Worm (Caenorhabditis elegans): ENCODE results near the gene Y1A5A.1.
A peak's percentile ranks its signal among the peaks of the same experiment; 100 is the strongest.

Y1A5A.1 gene

ce11 chrIII:3953235-3953634 is 33.2 kb downstream of the Y1A5A.1 start (continued):
- TF ChIP-seq unc-130 (GFP tag; optimal IDR thresholded peaks at IDR 0.05): no peak
- TF ChIP-seq hlh-26 (GFP tag; conservative IDR thresholded peaks at IDR 0.05): no peak
- TF ChIP-seq athp-1 (tag; optimal IDR thresholded peaks at IDR 0.05): no peak
- TF ChIP-seq sea-2 (GFP tag; IDR thresholded peaks at IDR 0.05): no peak
- peak; percentile 71 for TF ChIP-seq somi-1 (GFP tag; optimal IDR thresholded peaks at IDR 0.05)
- TF ChIP-seq Y53G8AR.9 (GFP tag; conservative IDR thresholded peaks at IDR 0.05): 0 out of 2 replicates have a peak, but pooled peaks have one; percentile 22
- TF ChIP-seq sdz-38 (tag; optimal IDR thresholded peaks at IDR 0.05): no peak
- TF ChIP-seq Y67H2A.10 (GFP tag; conservative IDR thresholded peaks at IDR 0.05): no peak; the same call in 1 of the 2 replicates
- TF ChIP-seq attf-5 (GFP tag; optimal IDR thresholded peaks at IDR 0.05): peak; percentile 79
- no peak for TF ChIP-seq akir-1 (GFP tag; optimal IDR thresholded peaks at IDR 0.05)
- TF ChIP-seq lin-26 (GFP tag; IDR thresholded peaks at IDR 0.05): no peak
- no peak for TF ChIP-seq madf-3 (GFP tag; IDR thresholded peaks at IDR 0.05)
- 0 out of 2 replicates have a peak, but pooled peaks have one; percentile 29 for TF ChIP-seq attf-3 (GFP tag; conservative IDR thresholded peaks at IDR 0.05)
- no peak for TF ChIP-seq lsy-27 (tag; optimal IDR thresholded peaks at IDR 0.05; ENCODE audit: borderline replicate concordance, insufficient read depth)
- TF ChIP-seq ztf-26 (tag; optimal IDR thresholded peaks at IDR 0.05): peak; percentile 29
- no peak for TF ChIP-seq ceh-100 (GFP tag; IDR thresholded peaks at IDR 0.05)
- no peak for TF ChIP-seq T07F8.4 (tag; optimal IDR thresholded peaks at IDR 0.05)
- TF ChIP-seq nfya-1 (tag; optimal IDR thresholded peaks at IDR 0.05; ENCODE audit: borderline replicate concordance, insufficient read depth): no peak
- no peak for TF ChIP-seq mes-4 (tag; optimal IDR thresholded peaks at IDR 0.05)
- TF ChIP-seq mcd-1 (GFP tag; IDR thresholded peaks at IDR 0.05): no peak
- TF ChIP-seq egl-18 (GFP tag; IDR thresholded peaks at IDR 0.05): no peak
- TF ChIP-seq dpl-1 (GFP tag; optimal IDR thresholded peaks at IDR 0.05): no peak
- TF ChIP-seq ama-1 (optimal IDR thresholded peaks at IDR 0.05): no peak
- TF ChIP-seq ama-1 (GFP tag; optimal IDR thresholded peaks at IDR 0.05): no peak
- TF ChIP-seq nfyb-1 (GFP tag; IDR thresholded peaks at IDR 0.05): no peak
- peak; percentile 69; the same call in 1 of the 2 replicates for TF ChIP-seq Y95B8A.8 (GFP tag; IDR thresholded peaks at IDR 0.05)
- TF ChIP-seq egrh-3 (GFP tag; IDR thresholded peaks at IDR 0.05): no peak; the same call in 1 of the 2 replicates
- no peak for TF ChIP-seq nhr-90 (tag; optimal IDR thresholded peaks at IDR 0.05)
- TF ChIP-seq rcor-1 (GFP tag; IDR thresholded peaks at IDR 0.05): no peak
- TF ChIP-seq madf-10 (tag; optimal IDR thresholded peaks at IDR 0.05): no peak
- no peak for TF ChIP-seq xnd-1 (tag; optimal IDR thresholded peaks at IDR 0.05)
- TF ChIP-seq ceh-58 (GFP tag; IDR thresholded peaks at IDR 0.05): no peak
- TF ChIP-seq sptf-2 (GFP tag; optimal IDR thresholded peaks at IDR 0.05): no peak
- TF ChIP-seq him-1 (tag; optimal IDR thresholded peaks at IDR 0.05): no peak
- TF ChIP-seq ceh-40 (GFP tag; IDR thresholded peaks at IDR 0.05): no peak
- no peak for TF ChIP-seq aptf-3 (GFP tag; IDR thresholded peaks at IDR 0.05)
- TF ChIP-seq ztf-6 (GFP tag; IDR thresholded peaks at IDR 0.05): no peak
- no peak for TF ChIP-seq F52B5.7 (tag; optimal IDR thresholded peaks at IDR 0.05)
- no peak for TF ChIP-seq ccch-3 (GFP tag; optimal IDR thresholded peaks at IDR 0.05)
- no peak for TF ChIP-seq F23B12.7 (tag; optimal IDR thresholded peaks at IDR 0.05; ENCODE audit: insufficient read depth)
- TF ChIP-seq lin-54 (GFP tag; optimal IDR thresholded peaks at IDR 0.05): no peak
- no peak for TF ChIP-seq F22D6.2 (tag; optimal IDR thresholded peaks at IDR 0.05)
- TF ChIP-seq nhr-80 (tag; optimal IDR thresholded peaks at IDR 0.05): peak; percentile 61
- no peak for TF ChIP-seq dox-1 (GFP tag; IDR thresholded peaks at IDR 0.05)
- TF ChIP-seq dpff-1 (tag; optimal IDR thresholded peaks at IDR 0.05): no peak
- TF ChIP-seq Y79H2A.3 (GFP tag; conservative IDR thresholded peaks at IDR 0.05): 0 out of 2 replicates have a peak, but pooled peaks have one; percentile 42
- TF ChIP-seq repo-1 (tag; optimal IDR thresholded peaks at IDR 0.05): no peak
- TF ChIP-seq lin-35 (GFP tag; optimal IDR thresholded peaks at IDR 0.05): no peak
- TF ChIP-seq bed-1 (GFP tag; IDR thresholded peaks at IDR 0.05): no peak
- TF ChIP-seq nhr-179 (tag; optimal IDR thresholded peaks at IDR 0.05): no peak
- no peak for TF ChIP-seq chd-7 (tag; optimal IDR thresholded peaks at IDR 0.05)
